Fruit fly (Drosophila melanogaster) whole organism, prepupa: ENCODE data around the gene VhaPPA1-2.

Experiments used
- Blimp-1 ChIP-seq: fragments of 200-800 bp; sonication (Bioruptor generic); optimal IDR thresholded peaks from 3 replicates; lab custom pipeline; 2017; ENCODE audit warnings: missing biosample characterization, missing genetic modification characterization, mild to moderate bottlenecking, moderate library complexity, missing genetic modification reagents
- CG10631 ChIP-seq: fragments of 200-800 bp; sonication (Bioruptor generic); optimal IDR thresholded peaks from 2 replicates; lab custom pipeline; 2016; ENCODE audit warnings: missing biosample characterization, missing genetic modification characterization
- CG10669 ChIP-seq: fragments of 200-800 bp; sonication (Bioruptor generic); optimal IDR thresholded peaks from 3 replicates; lab custom pipeline; 2018; ENCODE audit warnings: missing biosample characterization, mild to moderate bottlenecking, missing genetic modification characterization, moderate library complexity
- CG11294 ChIP-seq: fragments of 200-800 bp; sonication (Bioruptor generic); IDR thresholded peaks from 2 replicates; pipeline ENCODE4 v1.3.6; 2022; ENCODE audit warnings: missing biosample characterization, missing genetic modification characterization
- CG11762 ChIP-seq: fragments of 200-800 bp; sonication (Bioruptor generic); optimal IDR thresholded peaks from 3 replicates; lab custom pipeline; 2016; ENCODE audit warnings: missing biosample characterization, missing genetic modification characterization; ENCODE audit not compliant: insufficient read depth
- CG15336 ChIP-seq: fragments of 200-800 bp; sonication (Bioruptor generic); IDR thresholded peaks from 2 replicates; pipeline ENCODE4 v1.3.6; 2022; ENCODE audit warnings: missing biosample characterization, missing genetic modification characterization
- CG1621 ChIP-seq: fragments of 200-800 bp; sonication (Bioruptor generic); optimal IDR thresholded peaks from 3 replicates; lab custom pipeline; 2018; ENCODE audit warnings: missing biosample characterization, mild to moderate bottlenecking, missing genetic modification characterization
- CG16779 ChIP-seq: fragments of 200-800 bp; sonication (Bioruptor generic); optimal IDR thresholded peaks from 3 replicates; lab custom pipeline; 2017; ENCODE audit warnings: missing biosample characterization, mild to moderate bottlenecking, missing genetic modification characterization
- CG31627 ChIP-seq: fragments of 200-800 bp; sonication (Bioruptor generic); optimal IDR thresholded peaks from 3 replicates; lab custom pipeline; 2016; ENCODE audit warnings: missing biosample characterization, missing genetic modification characterization
- CG32006 ChIP-seq: fragments of 200-800 bp; sonication (Bioruptor generic); optimal IDR thresholded peaks from 3 replicates; lab custom pipeline; 2017; ENCODE audit warnings: missing biosample characterization, mild to moderate bottlenecking, missing genetic modification characterization
- CG34406 ChIP-seq: fragments of 200-800 bp; sonication (Bioruptor generic); optimal IDR thresholded peaks from 3 replicates; lab custom pipeline; 2016; ENCODE audit warnings: missing biosample characterization, missing genetic modification characterization
- CG3919 ChIP-seq: fragments of 200-800 bp; sonication (Bioruptor generic); optimal IDR thresholded peaks from 3 replicates; lab custom pipeline; 2016; ENCODE audit warnings: missing biosample characterization, missing genetic modification characterization
- CG4318 ChIP-seq: fragments of 200-800 bp; sonication (Bioruptor generic); optimal IDR thresholded peaks from 3 replicates; lab custom pipeline; 2017; ENCODE audit warnings: missing biosample characterization, mild to moderate bottlenecking, missing genetic modification characterization
- CG6276 ChIP-seq: fragments of 200-800 bp; sonication (Bioruptor generic); optimal IDR thresholded peaks from 2 replicates; lab custom pipeline; 2017; ENCODE audit warnings: missing biosample characterization, mild to moderate bottlenecking, missing genetic modification characterization
- CG6792 ChIP-seq: fragments of 200-800 bp; sonication (Bioruptor generic); optimal IDR thresholded peaks from 3 replicates; lab custom pipeline; 2016; ENCODE audit warnings: missing biosample characterization, missing genetic modification characterization
- CG6808 ChIP-seq: fragments of 200-800 bp; sonication (Bioruptor generic); optimal IDR thresholded peaks from 3 replicates; lab custom pipeline; 2017; ENCODE audit warnings: missing biosample characterization, missing genetic modification characterization, mild to moderate bottlenecking, moderate library complexity, missing genetic modification reagents
- CG6854 ChIP-seq: fragments of 200-800 bp; sonication (Bioruptor generic); optimal IDR thresholded peaks from 2 replicates; lab custom pipeline; 2017; ENCODE audit warnings: missing biosample characterization, mild to moderate bottlenecking, missing genetic modification characterization
- CG8119 ChIP-seq: fragments of 200-800 bp; sonication (Bioruptor generic); IDR thresholded peaks from 3 replicates; pipeline ENCODE4 v1.3.6; 2022; ENCODE audit warnings: missing biosample characterization, missing genetic modification characterization
- CG8319 ChIP-seq: fragments of 200-800 bp; sonication (Bioruptor generic); optimal IDR thresholded peaks from 3 replicates; lab custom pipeline; 2016; ENCODE audit warnings: missing biosample characterization, missing genetic modification characterization
- CG8632 ChIP-seq: fragments of 200-800 bp; sonication (Bioruptor generic); optimal IDR thresholded peaks from 3 replicates; lab custom pipeline; 2016; ENCODE audit warnings: missing biosample characterization, missing genetic modification characterization
- CG9139 ChIP-seq: fragments of 200-800 bp; sonication (Bioruptor generic); optimal IDR thresholded peaks from 3 replicates; lab custom pipeline; 2017; ENCODE audit warnings: missing biosample characterization, mild to moderate bottlenecking, missing genetic modification characterization
- Eip75B ChIP-seq: fragments of 200-800 bp; sonication (Bioruptor generic); optimal IDR thresholded peaks from 3 replicates; lab custom pipeline; 2016; ENCODE audit warnings: missing biosample characterization, missing genetic modification characterization
- Eip78C ChIP-seq: fragments of 200-800 bp; sonication (Bioruptor generic); peaks from one replicate; lab custom pipeline; 2016; ENCODE audit warnings: missing biosample characterization, missing genetic modification characterization
- Eip93F ChIP-seq: fragments of 200-800 bp; sonication (Bioruptor generic); optimal IDR thresholded peaks from 2 replicates; lab custom pipeline; 2016; ENCODE audit warnings: missing biosample characterization, mild to moderate bottlenecking, missing genetic modification characterization
- Ets21C ChIP-seq: fragments of 200-800 bp; sonication (Bioruptor generic); optimal IDR thresholded peaks from 3 replicates; lab custom pipeline; 2016; ENCODE audit warnings: missing biosample characterization, missing genetic modification characterization
- Ets96B ChIP-seq: fragments of 200-800 bp; optimal IDR thresholded peaks from 2 replicates; lab custom pipeline; 2019; ENCODE audit warnings: missing biosample characterization, mild to moderate bottlenecking, missing genetic modification characterization, moderate library complexity
- Hr39 ChIP-seq: fragments of 200-800 bp; sonication (Bioruptor generic); optimal IDR thresholded peaks from 2 replicates; lab custom pipeline; 2016; ENCODE audit warnings: missing biosample characterization, missing genetic modification characterization
- Hr4 ChIP-seq: fragments of 200-800 bp; sonication (Bioruptor generic); optimal IDR thresholded peaks from 3 replicates; lab custom pipeline; 2016; ENCODE audit warnings: missing biosample characterization, missing genetic modification characterization
- Lpt ChIP-seq: fragments of 200-800 bp; sonication (Bioruptor generic); optimal IDR thresholded peaks from 3 replicates; lab custom pipeline; 2016; ENCODE audit warnings: missing biosample characterization, missing genetic modification characterization
- OdsH ChIP-seq: fragments of 200-800 bp; sonication (Bioruptor generic); optimal IDR thresholded peaks from 3 replicates; lab custom pipeline; 2016; ENCODE audit warnings: missing biosample characterization, missing genetic modification characterization
- Smox ChIP-seq: fragments of 200-800 bp; sonication (Bioruptor generic); optimal IDR thresholded peaks from 3 replicates; lab custom pipeline; 2016; ENCODE audit warnings: missing biosample characterization, missing genetic modification characterization
- Sox14 ChIP-seq: fragments of 200-800 bp; sonication (Bioruptor generic); optimal IDR thresholded peaks from 3 replicates; lab custom pipeline; 2016; ENCODE audit warnings: missing biosample characterization, missing genetic modification characterization
- Sox15 ChIP-seq: fragments of 200-800 bp; sonication (Bioruptor generic); optimal IDR thresholded peaks from 3 replicates; lab custom pipeline; 2016; ENCODE audit warnings: missing biosample characterization, missing genetic modification characterization
- achi ChIP-seq: fragments of 200-800 bp; sonication (Bioruptor generic); optimal IDR thresholded peaks from 3 replicates; lab custom pipeline; 2016; ENCODE audit warnings: missing biosample characterization, missing genetic modification characterization
- acj6 ChIP-seq: fragments of 200-800 bp; sonication (Bioruptor generic); optimal IDR thresholded peaks from 3 replicates; lab custom pipeline; 2016; ENCODE audit warnings: missing biosample characterization, missing genetic modification characterization
- cyc ChIP-seq: fragments of 200-800 bp; sonication (Bioruptor generic); optimal IDR thresholded peaks from 3 replicates; lab custom pipeline; 2016; ENCODE audit warnings: missing biosample characterization, missing genetic modification characterization
- dac ChIP-seq: fragments of 200-800 bp; sonication (Bioruptor generic); optimal IDR thresholded peaks from 2 replicates; lab custom pipeline; 2017; ENCODE audit warnings: missing biosample characterization, mild to moderate bottlenecking, missing genetic modification characterization
- eg ChIP-seq: fragments of 200-800 bp; sonication (Bioruptor generic); IDR thresholded peaks from 3 replicates; pipeline ENCODE4 v1.3.6; 2022; ENCODE audit warnings: missing biosample characterization, missing genetic modification characterization
- esn ChIP-seq: fragments of 200-800 bp; sonication (Bioruptor generic); optimal IDR thresholded peaks from 2 replicates; lab custom pipeline; 2016; ENCODE audit warnings: missing biosample characterization, mild to moderate bottlenecking, missing genetic modification characterization, moderate library complexity
- fd59A ChIP-seq: fragments of 200-800 bp; sonication (Bioruptor generic); optimal IDR thresholded peaks from 2 replicates; lab custom pipeline; 2017; ENCODE audit warnings: missing biosample characterization, mild to moderate bottlenecking, missing genetic modification characterization, missing genetic modification reagents
- fd85E ChIP-seq: fragments of 200-800 bp; sonication (Bioruptor generic); optimal IDR thresholded peaks from 3 replicates; lab custom pipeline; 2016; ENCODE audit warnings: missing biosample characterization, missing genetic modification characterization
- fkh ChIP-seq: fragments of 200-800 bp; sonication (Bioruptor generic); optimal IDR thresholded peaks from 3 replicates; lab custom pipeline; 2017; ENCODE audit warnings: missing biosample characterization, mild to moderate bottlenecking, missing genetic modification characterization, moderate library complexity
- lz ChIP-seq: fragments of 200-800 bp; sonication (Bioruptor generic); optimal IDR thresholded peaks from 3 replicates; lab custom pipeline; 2016; ENCODE audit warnings: missing biosample characterization, missing genetic modification characterization
- pdm3 ChIP-seq: fragments of 200-800 bp; sonication (Bioruptor generic); optimal IDR thresholded peaks from 3 replicates; lab custom pipeline; 2016; ENCODE audit warnings: missing biosample characterization, missing genetic modification characterization
- spab ChIP-seq: fragments of 200-800 bp; sonication (Bioruptor generic); optimal IDR thresholded peaks from 2 replicates; lab custom pipeline; 2017; ENCODE audit warnings: missing biosample characterization, mild to moderate bottlenecking, missing genetic modification characterization, missing genetic modification reagents
- ss ChIP-seq, 2 experiments: fragments of 200-800 bp; sonication (Bioruptor generic); optimal IDR thresholded peaks; 2 replicates in 1 of 2; 3 replicates in 1 of 2; lab custom pipeline; 2017 to 2018; ENCODE audit warnings: mild to moderate bottlenecking in 2 of 2, missing biosample characterization in 2 of 2, missing genetic modification characterization in 2 of 2, moderate library complexity in 1 of 2
- svp ChIP-seq: fragments of 200-800 bp; sonication (Bioruptor generic); peaks from one replicate; lab custom pipeline; 2016; ENCODE audit warnings: missing biosample characterization, missing genetic modification characterization
- topi ChIP-seq: fragments of 200-800 bp; sonication (Bioruptor generic); optimal IDR thresholded peaks from 3 replicates; lab custom pipeline; 2016; ENCODE audit warnings: missing biosample characterization, missing genetic modification characterization

Gene VhaPPA1-2

dm6 chr3R:14873345-14873744 is 26.7 kb downstream of the VhaPPA1-2 start (continued):
- TF ChIP-seq CG8119 (GFP tag; lab: Robert Waterston, UW): no peak
- TF ChIP-seq, all 60 proteins: peak for 0

- TF ChIP-seq CG32006 (GFP tag; lab: Kevin White, UChicago): no peak
- TF ChIP-seq CG1621: no peak
- no peak for TF ChIP-seq Eip75B
- TF ChIP-seq dac (GFP tag; lab: Kevin White, UChicago): no peak
- TF ChIP-seq OdsH: no peak
- no peak for TF ChIP-seq topi
- TF ChIP-seq CG10631 (GFP tag; lab: Kevin White, UChicago): no peak
- no peak for TF ChIP-seq Lpt (GFP tag; lab: Kevin White, UChicago)
- no peak for TF ChIP-seq fd59A (GFP tag; lab: Kevin White, UChicago)
- TF ChIP-seq spab: no peak
- TF ChIP-seq CG16779 (tag; lab: Kevin White, UChicago): no peak
- TF ChIP-seq CG9139 (GFP tag; lab: Kevin White, UChicago): no peak
- TF ChIP-seq eg (GFP tag; lab: Robert Waterston, UW): no peak
- no peak for TF ChIP-seq Sox14 (GFP tag; lab: Kevin White, UChicago)
- TF ChIP-seq Eip78C (GFP tag; lab: Kevin White, UChicago): no peak
- no peak for TF ChIP-seq CG34406 (GFP tag; lab: Kevin White, UChicago)
- TF ChIP-seq acj6 (GFP tag; lab: Kevin White, UChicago): no peak
- no peak for TF ChIP-seq CG11762
These were observed 35.3 kb downstream of the VhaPPA1-2 start for dm6 chr3R:14864819-14865218.

- TF ChIP-seq Eip93F (no peak), CG8632 (GFP tag; lab: Kevin White, UChicago) (peak; percentile 44), Eip78C (GFP tag; lab: Kevin White, UChicago) (peak; percentile 91), CG6792 (GFP tag; lab: Kevin White, UChicago) (peak; percentile 49), Hr39 (no peak), ss (GFP tag; optimal IDR thresholded peaks at IDR 0.05; lab: Kevin White, UChicago) (peak; percentile 75 to 78), fd59A (GFP tag; lab: Kevin White, UChicago) (no peak), Ets96B (peak; percentile 12), Sox15 (GFP tag; lab: Kevin White, UChicago) (no peak), cyc (GFP tag; lab: Kevin White, UChicago) (no peak), Eip75B (peak; percentile 46), CG11294 (no peak), achi (GFP tag; lab: Kevin White, UChicago) (peak; percentile 54), svp (GFP tag; lab: Kevin White, UChicago) (peak; percentile 66), CG1621 (peak; percentile 54), CG6854 (GFP tag; lab: Kevin White, UChicago) (peak; percentile 94), CG10631 (GFP tag; lab: Kevin White, UChicago) (no peak), Smox (no peak), fd85E (GFP tag; lab: Kevin White, UChicago) (peak; percentile 73), CG6276 (peak; percentile 47), CG3919 (GFP tag; lab: Kevin White, UChicago) (peak; percentile 82), OdsH (no peak), Hr4 (no peak), CG10669 (peak; percentile 32), CG4318 (GFP tag; lab: Kevin White, UChicago) (no peak), fkh (peak; percentile 69), CG8319 (no peak), CG8119 (GFP tag; lab: Robert Waterston, UW) (peak; percentile 52; the same call in 1 of the 3 replicates), CG15336 (no peak; the same call in 1 of the 2 replicates), Blimp-1 (GFP tag; lab: Kevin White, UChicago) (peak; percentile 55), lz (GFP tag; lab: Kevin White, UChicago) (peak; percentile 28), CG6808 (GFP tag; lab: Kevin White, UChicago) (peak; percentile 62), CG31627 (no peak), Sox14 (GFP tag; lab: Kevin White, UChicago) (peak; percentile 67), Ets21C (no peak), pdm3 (GFP tag; lab: Kevin White, UChicago) (peak; percentile 15), esn (peak; percentile 71), CG34406 (GFP tag; lab: Kevin White, UChicago) (peak; percentile 37)
These were observed 46.3 kb downstream of the VhaPPA1-2 start for dm6 chr3R:14853767-14854191.
